Worm (Caenorhabditis elegans): ENCODE data around the gene F56B3.6.
"Not testable (repeated sequence)": the region's sequence is repeated elsewhere in the genome, so short reads cannot be mapped to it uniquely, and the experiment has no call there.

Gene F56B3.6

ce11 chrIV:769931-770544, 17.8 kb upstream of the F56B3.6 start:
- TF ChIP-seq mcd-1 (GFP tag; IDR thresholded peaks at IDR 0.05) (peak; percentile 85), D2030.7 (GFP tag; IDR thresholded peaks at IDR 0.05) (peak; percentile 28; the same call in 1 of the 2 replicates)

ce11 chrIV:771061-771460, 16.8 kb upstream of the F56B3.6 start, which contains the start of gene F56B3.9:
F56B3.9 (plus strand) TSS chrIV:771361.
- not testable (repeated sequence) for TF ChIP-seq let-607 (tag; optimal IDR thresholded peaks at IDR 0.05); ztf-25 (GFP tag; IDR thresholded peaks at IDR 0.05); madf-10 (tag; optimal IDR thresholded peaks at IDR 0.05)

ce11 chrIV:772931-773330, 14.9 kb upstream of the F56B3.6 start, which contains the start of gene mrpl-2:
mrpl-2 (plus strand) TSS chrIV:773237.
- TF ChIP-seq mcd-1 (GFP tag; IDR thresholded peaks at IDR 0.05): peak; percentile 85
- TF ChIP-seq ekl-4 (GFP tag; IDR thresholded peaks at IDR 0.05): no peak
- peak; percentile 24 for TF ChIP-seq dpl-1 (GFP tag; optimal IDR thresholded peaks at IDR 0.05)
- no peak for TF ChIP-seq unc-130 (GFP tag; optimal IDR thresholded peaks at IDR 0.05)
- no peak for TF ChIP-seq ztf-3 (GFP tag; optimal IDR thresholded peaks at IDR 0.05)
- TF ChIP-seq tbx-9 (tag; optimal IDR thresholded peaks at IDR 0.05; ENCODE audit: borderline replicate concordance): no peak
- TF ChIP-seq F22D6.2 (tag; optimal IDR thresholded peaks at IDR 0.05): no peak
- TF ChIP-seq mel-28 (tag; optimal IDR thresholded peaks at IDR 0.05; ENCODE audit: borderline replicate concordance): no peak
- no peak for TF ChIP-seq nhr-120 (GFP tag; IDR thresholded peaks at IDR 0.05)
- TF ChIP-seq madf-8 (GFP tag; conservative IDR thresholded peaks at IDR 0.05): no peak
- no peak for TF ChIP-seq ztf-18 (tag; optimal IDR thresholded peaks at IDR 0.05)
- peak; percentile 55 for TF ChIP-seq efl-1 (GFP tag; optimal IDR thresholded peaks at IDR 0.05)
- no peak for TF ChIP-seq zfh-2 (GFP tag; conservative IDR thresholded peaks at IDR 0.05)
- peak; percentile 37 for TF ChIP-seq lin-54 (GFP tag; optimal IDR thresholded peaks at IDR 0.05)
- TF ChIP-seq B0035.1 (tag; optimal IDR thresholded peaks at IDR 0.05): no peak
- no peak for TF ChIP-seq snpc-4 (GFP tag; optimal IDR thresholded peaks at IDR 0.05)
- no peak for TF ChIP-seq snpc-4 (tag; optimal IDR thresholded peaks at IDR 0.05)
- no peak for TF ChIP-seq mxl-1 (tag; optimal IDR thresholded peaks at IDR 0.05)
- no peak for TF ChIP-seq akir-1 (GFP tag; optimal IDR thresholded peaks at IDR 0.05)
- TF ChIP-seq F49E8.2 (tag; optimal IDR thresholded peaks at IDR 0.05; ENCODE audit: insufficient read depth): no peak
- no peak for TF ChIP-seq F37B4.10 (GFP tag; IDR thresholded peaks at IDR 0.05)
- no peak for TF ChIP-seq madf-10 (tag; optimal IDR thresholded peaks at IDR 0.05)
- TF ChIP-seq Y67H2A.10 (GFP tag; conservative IDR thresholded peaks at IDR 0.05): no peak
- no peak for TF ChIP-seq F39B2.1 (GFP tag; IDR thresholded peaks at IDR 0.05)
- no peak for TF ChIP-seq F55B11.4 (tag; optimal IDR thresholded peaks at IDR 0.05; ENCODE audit: borderline replicate concordance, insufficient read depth)
- TF ChIP-seq F52B5.7 (tag; optimal IDR thresholded peaks at IDR 0.05): no peak
- peak in 1 of 3 experiments; percentile 34 for TF ChIP-seq lin-35 (GFP tag; optimal IDR thresholded peaks at IDR 0.05)
- TF ChIP-seq nhr-90 (tag; optimal IDR thresholded peaks at IDR 0.05): no peak
- no peak for TF ChIP-seq somi-1 (GFP tag; optimal IDR thresholded peaks at IDR 0.05)
- no peak for TF ChIP-seq egl-44 (GFP tag; IDR thresholded peaks at IDR 0.05)
- TF ChIP-seq egl-18 (GFP tag; IDR thresholded peaks at IDR 0.05): no peak

ce11 chrIV:773580-773979, 14.3 kb upstream of the F56B3.6 start:
- no peak for TF ChIP-seq B0336.3 (GFP tag; IDR thresholded peaks at IDR 0.05)
